Worm (Caenorhabditis elegans): ENCODE measurements around the gene H21P03.10.

DNA sequence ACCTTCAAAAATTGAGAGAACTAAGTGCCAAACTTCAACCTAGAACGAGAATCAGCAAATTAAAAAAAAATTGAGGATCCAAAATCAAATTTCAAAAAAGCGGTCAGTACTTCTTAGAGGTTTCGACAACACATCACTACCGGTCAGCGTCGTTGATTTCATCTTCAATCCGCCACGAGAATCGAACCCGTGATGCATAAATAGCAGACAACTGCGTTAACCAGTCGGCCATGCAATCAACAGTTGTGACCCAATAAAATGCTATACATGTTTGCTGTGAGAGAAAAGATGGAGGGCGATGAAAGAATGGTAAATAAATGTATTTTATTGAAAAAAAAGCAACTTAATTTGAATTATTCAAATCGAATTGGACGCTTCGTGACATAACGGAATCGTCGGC lies 49.2 kb downstream of the H21P03.10 start:
- peak; percentile 81 for TF ChIP-seq T22C8.4 (GFP tag; IDR thresholded peaks at IDR 0.05)
- peak; percentile 70 for TF ChIP-seq med-1 (GFP tag; optimal IDR thresholded peaks at IDR 0.05; ENCODE audit: insufficient read depth)

All from whole organism, midembryonic.